Worm (Caenorhabditis elegans) whole organism, mixed stage, embryonic: ENCODE measurements around the gene K10D11.6.

Experiments used
- M03D4.4 ChIP-seq: sonication (generic microtip); optimal IDR thresholded peaks from 2 replicates; lab custom pipeline; 2017; ENCODE audit warnings: mild to moderate bottlenecking, missing genetic modification characterization, missing compliant biosample characterization
- bed-3 ChIP-seq: fragments of 200-800 bp; sonication (Bioruptor generic); optimal IDR thresholded peaks from 3 replicates; lab custom pipeline; 2018; ENCODE audit warnings: mild to moderate bottlenecking, missing genetic modification characterization, moderate library complexity, missing compliant biosample characterization
- blmp-1 ChIP-seq: fragments of 150-350 bp; optimal IDR thresholded peaks from 2 replicates; lab custom pipeline; 2014; ENCODE audit warnings: missing biosample characterization, missing genetic modification characterization
- ceh-43 ChIP-seq: fragments of 200-800 bp; sonication (Bioruptor generic); optimal IDR thresholded peaks from 2 replicates; lab custom pipeline; 2018; ENCODE audit warnings: mild to moderate bottlenecking, missing genetic modification characterization, moderate library complexity, missing compliant biosample characterization
- ces-1 ChIP-seq: fragments of 150-350 bp; optimal IDR thresholded peaks from 2 replicates; lab custom pipeline; 2014; ENCODE audit warnings: missing biosample characterization, missing genetic modification reagents, missing genetic modification characterization
- cnd-1 ChIP-seq: fragments of 200-800 bp; sonication (Bioruptor generic); optimal IDR thresholded peaks from 2 replicates; lab custom pipeline; 2018; ENCODE audit warnings: mild to moderate bottlenecking, missing genetic modification characterization, missing compliant biosample characterization
- drap-1 ChIP-seq: fragments of 200-800 bp; sonication (Bioruptor generic); optimal IDR thresholded peaks from 3 replicates; lab custom pipeline; 2018; ENCODE audit warnings: mild to moderate bottlenecking, missing genetic modification characterization, missing compliant biosample characterization
- elt-1 ChIP-seq: sonication (generic microtip); optimal IDR thresholded peaks from 2 replicates; lab custom pipeline; 2017; ENCODE audit warnings: missing genetic modification characterization, mild to moderate bottlenecking, missing compliant biosample characterization, antibody characterized with exemption, moderate library complexity, borderline replicate concordance; ENCODE audit not compliant: insufficient read depth
- elt-3 ChIP-seq: fragments of 150-350 bp; optimal IDR thresholded peaks from 2 replicates; lab custom pipeline; 2014; ENCODE audit warnings: missing biosample characterization, missing genetic modification characterization
- flh-1 ChIP-seq: fragments of 200-800 bp; sonication (Bioruptor generic); optimal IDR thresholded peaks from 2 replicates; lab custom pipeline; 2018; ENCODE audit warnings: mild to moderate bottlenecking, missing genetic modification characterization, moderate library complexity, missing compliant biosample characterization
- ham-2 ChIP-seq: fragments of 200-800 bp; sonication (Bioruptor generic); optimal IDR thresholded peaks from 2 replicates; lab custom pipeline; 2018; ENCODE audit warnings: mild to moderate bottlenecking, missing genetic modification characterization, missing compliant biosample characterization
- hlh-1 ChIP-seq: fragments of 150-350 bp; optimal IDR thresholded peaks from 2 replicates; lab custom pipeline; 2014; ENCODE audit warnings: missing biosample characterization, missing genetic modification reagents, missing genetic modification characterization
- lin-13 ChIP-seq: fragments of 150-350 bp; optimal IDR thresholded peaks from 2 replicates; lab custom pipeline; 2014; ENCODE audit warnings: missing biosample characterization, missing genetic modification characterization
- lin-32 ChIP-seq: fragments of 200-800 bp; sonication (Bioruptor generic); optimal IDR thresholded peaks from 2 replicates; lab custom pipeline; 2018; ENCODE audit warnings: mild to moderate bottlenecking, missing genetic modification characterization, missing compliant biosample characterization
- lsy-2 ChIP-seq: fragments of 150-350 bp; optimal IDR thresholded peaks from 2 replicates; lab custom pipeline; 2014; ENCODE audit warnings: missing biosample characterization, missing genetic modification characterization
- mab-5 ChIP-seq: fragments of 150-350 bp; optimal IDR thresholded peaks from 2 replicates; lab custom pipeline; 2014; ENCODE audit warnings: missing biosample characterization, missing genetic modification characterization
- mep-1 ChIP-seq: fragments of 150-350 bp; optimal IDR thresholded peaks from 2 replicates; lab custom pipeline; 2017; ENCODE audit warnings: missing biosample characterization, missing genetic modification reagents, missing genetic modification characterization, inconsistent platforms
- mls-2 ChIP-seq: sonication (generic microtip); optimal IDR thresholded peaks from 2 replicates; lab custom pipeline; 2016; ENCODE audit warnings: mild to moderate bottlenecking, missing genetic modification characterization, moderate library complexity, missing compliant biosample characterization
- nhr-12 ChIP-seq: fragments of 150-350 bp; optimal IDR thresholded peaks from 2 replicates; lab custom pipeline; 2014; ENCODE audit warnings: missing biosample characterization, missing genetic modification characterization
- nhr-2 ChIP-seq: fragments of 150-350 bp; optimal IDR thresholded peaks from 2 replicates; lab custom pipeline; 2014; ENCODE audit warnings: missing biosample characterization, missing genetic modification characterization
- nhr-237 ChIP-seq: fragments of 150-350 bp; optimal IDR thresholded peaks from 2 replicates; lab custom pipeline; 2014; ENCODE audit warnings: missing biosample characterization, missing genetic modification characterization
- nhr-28 ChIP-seq: fragments of 150-350 bp; optimal IDR thresholded peaks from 2 replicates; lab custom pipeline; 2014; ENCODE audit warnings: missing biosample characterization, missing genetic modification characterization
- nhr-76 ChIP-seq: sonication (generic microtip); optimal IDR thresholded peaks from 2 replicates; lab custom pipeline; 2017; ENCODE audit warnings: missing biosample characterization, missing genetic modification characterization
- pha-4 ChIP-seq: fragments of 150-350 bp; optimal IDR thresholded peaks from 2 replicates; lab custom pipeline; 2018; ENCODE audit warnings: missing biosample characterization, missing genetic modification reagents, missing genetic modification characterization
- sem-2 ChIP-seq: fragments of 200-800 bp; sonication (Bioruptor generic); optimal IDR thresholded peaks from 2 replicates; lab custom pipeline; 2018; ENCODE audit warnings: mild to moderate bottlenecking, missing genetic modification characterization, missing compliant biosample characterization
- snpc-4 ChIP-seq: fragments of 150-350 bp; optimal IDR thresholded peaks from 2 replicates; lab custom pipeline; 2014; ENCODE audit warnings: missing biosample characterization, missing genetic modification characterization
- sptf-1 ChIP-seq: sonication (generic microtip); optimal IDR thresholded peaks from 2 replicates; lab custom pipeline; 2017; ENCODE audit warnings: mild to moderate bottlenecking, missing genetic modification characterization, moderate library complexity, missing compliant biosample characterization
- tbx-8 ChIP-seq: fragments of 200-800 bp; sonication (Bioruptor generic); optimal IDR thresholded peaks from 2 replicates; lab custom pipeline; 2018; ENCODE audit warnings: mild to moderate bottlenecking, missing genetic modification characterization, moderate library complexity, missing compliant biosample characterization
- unc-120 ChIP-seq: sonication (generic microtip); optimal IDR thresholded peaks from 2 replicates; lab custom pipeline; 2017; ENCODE audit warnings: missing genetic modification characterization, missing compliant biosample characterization; ENCODE audit not compliant: poor library complexity, severe bottlenecking
- zip-8 ChIP-seq: fragments of 150-350 bp; optimal IDR thresholded peaks from 2 replicates; lab custom pipeline; 2014; ENCODE audit warnings: missing biosample characterization, missing genetic modification characterization

Gene K10D11.6

ce11 chrIV:12975981-12976380 lies 13.3 kb downstream of the K10D11.6 start, which contains the start of gene dod-17:
Gene dod-17 (plus strand): TSS chrIV:12976303.
- TF ChIP-seq cnd-1 = no peak
- no peak for TF ChIP-seq elt-1 (tag; lab: Kevin White, UChicago)
- no peak for TF ChIP-seq lin-13 (tag; lab: Kevin White, UChicago)
- TF ChIP-seq mls-2 (tag; lab: Kevin White, UChicago) = no peak
- TF ChIP-seq sptf-1 (tag; lab: Kevin White, UChicago) = no peak

DNA sequence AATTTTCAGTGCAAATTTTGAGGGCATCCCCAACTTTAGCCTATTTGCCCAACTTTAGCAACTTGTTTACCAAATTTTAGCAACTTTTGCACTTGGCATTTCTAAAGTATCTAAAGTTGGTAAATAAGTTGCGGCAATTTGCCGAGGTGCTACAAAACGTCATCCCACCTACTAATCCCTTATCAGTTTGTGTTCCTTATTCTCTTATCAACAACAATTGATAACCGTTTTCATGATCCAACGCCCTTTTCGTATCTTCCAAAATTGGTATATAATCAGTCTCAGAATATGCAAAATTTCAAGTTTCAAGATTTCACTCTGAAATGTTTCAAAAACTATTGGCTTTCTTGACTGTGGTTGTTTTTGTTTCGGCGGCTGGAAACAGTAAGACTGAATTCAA lies 15.9 kb downstream of the K10D11.6 start, which contains the start of gene F55G11.4:
TSS of gene F55G11.4 (plus strand) at position 289 of the 400 bp plus-strand sequence.
- TF ChIP-seq nhr-28 (tag; lab: Kevin White, UChicago) (no peak), blmp-1 (no peak), sem-2 (GFP tag; lab: Kevin White, UChicago) (no peak), ceh-43 (GFP tag; lab: Kevin White, UChicago) (no peak), nhr-2 (tag; lab: Kevin White, UChicago) (no peak), lin-32 (GFP tag; lab: Kevin White, UChicago) (no peak), bed-3 (GFP tag; lab: Kevin White, UChicago) (no peak), zip-8 (tag; lab: Kevin White, UChicago) (no peak)

DNA sequence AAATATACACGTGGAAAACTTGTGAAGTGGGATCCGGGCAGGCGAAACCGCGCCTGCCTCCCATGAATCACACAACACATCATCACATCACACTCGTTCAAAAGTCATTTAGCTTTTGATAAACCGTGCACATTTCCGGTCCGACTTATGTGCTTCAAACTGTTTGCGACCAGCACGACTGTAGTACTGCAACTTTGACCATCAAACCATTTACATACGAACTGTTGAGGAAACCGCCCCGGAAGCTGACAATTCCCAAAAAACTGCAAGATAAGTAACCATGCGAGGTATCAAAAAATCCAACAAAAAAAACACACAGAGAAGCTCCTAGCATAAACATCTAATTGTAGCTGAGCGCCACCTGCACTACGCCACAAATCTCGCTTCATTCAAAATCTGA lies 16.5 kb downstream of the K10D11.6 start:
- no peak for TF ChIP-seq nhr-2 (tag; lab: Kevin White, UChicago)
- no peak for TF ChIP-seq zip-8 (tag; lab: Kevin White, UChicago)
- TF ChIP-seq unc-120 = no peak
- TF ChIP-seq blmp-1 = no peak
- TF ChIP-seq snpc-4 = no peak
- no peak for TF ChIP-seq sem-2 (GFP tag; lab: Kevin White, UChicago)
- no peak for TF ChIP-seq cnd-1
- no peak for TF ChIP-seq ceh-43 (GFP tag; lab: Kevin White, UChicago)
- TF ChIP-seq nhr-12 (tag; lab: Kevin White, UChicago) = no peak
- TF ChIP-seq nhr-28 (tag; lab: Kevin White, UChicago) = no peak

DNA sequence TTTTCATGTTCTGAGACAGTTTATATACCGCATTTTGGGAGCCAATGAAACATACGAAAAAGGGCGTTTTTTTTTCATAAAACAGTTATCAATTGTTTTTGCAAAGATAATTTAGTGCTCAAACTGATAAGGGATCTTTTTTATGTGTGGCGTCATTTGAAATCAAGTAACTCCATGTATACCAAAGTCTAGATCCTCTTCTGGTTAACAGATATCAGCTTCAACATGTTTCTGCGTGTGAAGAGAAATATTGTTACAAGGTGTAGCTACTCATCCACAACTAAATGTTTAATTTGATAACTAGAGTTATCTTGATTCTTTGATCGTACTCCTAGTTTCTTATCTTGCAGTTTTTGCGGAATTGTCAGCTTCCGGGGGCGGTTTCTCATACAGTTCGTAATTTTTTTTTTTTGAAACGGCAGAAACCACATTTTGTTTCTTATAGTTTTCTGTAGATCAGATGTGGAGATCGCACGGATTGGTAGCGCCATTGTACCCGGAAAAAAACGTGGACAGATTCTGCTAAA lies 17.2 kb downstream of the K10D11.6 start:
- TF ChIP-seq lsy-2 (tag; lab: Kevin White, UChicago) = no peak
- no peak for TF ChIP-seq drap-1 (GFP tag; lab: Kevin White, UChicago)
- no peak for TF ChIP-seq hlh-1
- TF ChIP-seq nhr-76 (tag; lab: Kevin White, UChicago) = no peak
- no peak for TF ChIP-seq flh-1 (GFP tag; lab: Kevin White, UChicago)
- TF ChIP-seq tbx-8 (GFP tag; lab: Kevin White, UChicago) = no peak
- TF ChIP-seq sem-2 (GFP tag; lab: Kevin White, UChicago) = no peak
- no peak for TF ChIP-seq nhr-2 (tag; lab: Kevin White, UChicago)

- no peak for TF ChIP-seq zip-8 (tag; lab: Kevin White, UChicago)
- TF ChIP-seq flh-1 (GFP tag; lab: Kevin White, UChicago) = no peak
- no peak for TF ChIP-seq nhr-28 (tag; lab: Kevin White, UChicago)
- no peak for TF ChIP-seq pha-4 (tag; lab: Kevin White, UChicago)
- no peak for TF ChIP-seq hlh-1
- TF ChIP-seq M03D4.4 (tag; lab: Kevin White, UChicago) = no peak
- no peak for TF ChIP-seq drap-1 (GFP tag; lab: Kevin White, UChicago)
- TF ChIP-seq ces-1 (GFP tag; lab: Kevin White, UChicago) = no peak
- no peak for TF ChIP-seq elt-3 (tag; lab: Kevin White, UChicago)
- TF ChIP-seq tbx-8 (GFP tag; lab: Kevin White, UChicago) = no peak
- TF ChIP-seq nhr-12 (tag; lab: Kevin White, UChicago) = no peak
- TF ChIP-seq lin-13 (tag; lab: Kevin White, UChicago) = no peak
- TF ChIP-seq sem-2 (GFP tag; lab: Kevin White, UChicago) = no peak
- TF ChIP-seq mep-1 (tag; lab: Kevin White, UChicago) = no peak
- TF ChIP-seq mab-5 = no peak
- TF ChIP-seq nhr-2 (tag; lab: Kevin White, UChicago) = no peak
- no peak for TF ChIP-seq nhr-76 (tag; lab: Kevin White, UChicago)
Observed at ce11 chrIV:12969141-12969540, 20.1 kb downstream of the K10D11.6 start, which contains the start of gene F55G11.2. Gene F55G11.2 (minus strand): TSS chrIV:12969289.

- no peak for TF ChIP-seq nhr-237 (tag; lab: Kevin White, UChicago)
- no peak for TF ChIP-seq M03D4.4 (tag; lab: Kevin White, UChicago)
- TF ChIP-seq mls-2 (tag; lab: Kevin White, UChicago) = no peak
- no peak for TF ChIP-seq ham-2 (GFP tag; lab: Kevin White, UChicago)
- TF ChIP-seq elt-3 (tag; lab: Kevin White, UChicago) = no peak
- TF ChIP-seq snpc-4 = no peak
- TF ChIP-seq nhr-12 (tag; lab: Kevin White, UChicago) = no peak
- no peak for TF ChIP-seq mab-5
- TF ChIP-seq blmp-1 = no peak
Observed at ce11 chrIV:12967303-12967702, 22.0 kb downstream of the K10D11.6 start.
